Fruit fly (Drosophila melanogaster): Measurements from ENCODE around the gene tmod.

DNA sequence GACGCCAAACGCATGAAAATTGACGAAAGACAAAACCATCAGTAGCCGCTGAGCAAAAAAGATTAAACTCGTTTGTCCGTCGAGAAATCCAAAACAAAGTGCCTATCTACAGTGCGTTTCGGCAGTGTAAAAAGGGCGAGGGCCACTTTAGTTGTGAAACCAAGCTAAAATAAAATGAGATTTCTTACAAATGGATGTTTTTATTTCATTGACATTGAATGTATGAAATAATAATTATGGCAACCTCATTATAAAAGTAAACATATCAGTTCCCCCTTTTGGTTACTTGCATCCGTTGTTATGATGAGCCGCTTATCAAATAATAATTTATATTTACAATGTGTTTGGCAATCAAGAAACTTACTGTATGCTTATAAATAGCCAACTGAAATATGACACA, 32.1 kb downstream of the tmod start:
- TF ChIP-seq CG8478 (optimal IDR thresholded peaks at IDR 0.05) (no peak), CTCF (optimal IDR thresholded peaks at IDR 0.05) (no peak)
